Worm (Caenorhabditis elegans): ENCODE data around the gene pnk-4.

pnk-4 gene

ce11 chrX:5100738-5101379 is 13.2 kb downstream of the pnk-4 start, which contains the start of gene vit-2 (continued):
- TF ChIP-seq F10B5.3 (tag; optimal IDR thresholded peaks at IDR 0.05) (no peak), hmg-1.1 (GFP tag; IDR thresholded peaks at IDR 0.05) (no peak), nhr-111 (GFP tag; optimal IDR thresholded peaks at IDR 0.05) (no peak), ama-1 (optimal IDR thresholded peaks at IDR 0.05) (no peak), egl-27 (tag; optimal IDR thresholded peaks at IDR 0.05) (no peak), spr-3 (GFP tag; optimal IDR thresholded peaks at IDR 0.05) (no peak), snpc-4 (tag; optimal IDR thresholded peaks at IDR 0.05) (no peak), mdl-1 (tag; optimal IDR thresholded peaks at IDR 0.05) (no peak), attf-4 (tag; optimal IDR thresholded peaks at IDR 0.05) (no peak), zag-1 (tag; optimal IDR thresholded peaks at IDR 0.05) (no peak), daf-19 (GFP tag; conservative IDR thresholded peaks at IDR 0.05) (no peak), dve-1 (tag; optimal IDR thresholded peaks at IDR 0.05; ENCODE audit: insufficient read depth) (peak; percentile 66), nhr-102 (tag; optimal IDR thresholded peaks at IDR 0.05) (no peak), unc-39 (tag; optimal IDR thresholded peaks at IDR 0.05) (no peak), Y48G9A.11 (GFP tag; IDR thresholded peaks at IDR 0.05) (no peak), R02D3.7 (tag; optimal IDR thresholded peaks at IDR 0.05) (no peak), zfp-2 (tag; optimal IDR thresholded peaks at IDR 0.05) (no peak), jun-1 (tag; optimal IDR thresholded peaks at IDR 0.05) (no peak), lin-29 (GFP tag; IDR thresholded peaks at IDR 0.05) (no peak), ztf-11 (tag; optimal IDR thresholded peaks at IDR 0.05) (no peak), snpc-1.2 (GFP tag; IDR thresholded peaks at IDR 0.05) (peak; percentile 38; the same call in 1 of the 2 replicates), aha-1 (tag) (no peak), pqm-1 (tag; optimal IDR thresholded peaks at IDR 0.05) (no peak), ceh-62 (tag; optimal IDR thresholded peaks at IDR 0.05) (no peak), lim-7 (GFP tag; IDR thresholded peaks at IDR 0.05) (no peak), ctbp-1 (GFP tag; IDR thresholded peaks at IDR 0.05) (no peak), lin-1 (GFP tag; IDR thresholded peaks at IDR 0.05) (no peak), madf-9 (GFP tag; conservative IDR thresholded peaks at IDR 0.05) (peak; percentile 26; the same call in 1 of the 2 replicates), duxl-1 (tag; optimal IDR thresholded peaks at IDR 0.05; ENCODE audit: poor library complexity) (no peak), daf-8 (GFP tag; IDR thresholded peaks at IDR 0.05) (no peak), dmd-8 (GFP tag; IDR thresholded peaks at IDR 0.05) (no peak), ZK546.5 (tag; optimal IDR thresholded peaks at IDR 0.05) (no peak), nhr-77 (tag; optimal IDR thresholded peaks at IDR 0.05) (no peak), nhr-25 (tag; optimal IDR thresholded peaks at IDR 0.05; ENCODE audit: borderline replicate concordance, insufficient read depth) (no peak), T26A8.4 (GFP tag; IDR thresholded peaks at IDR 0.05) (no peak), ceh-20 (GFP tag; IDR thresholded peaks at IDR 0.05) (no peak; the same call in 1 of the 2 replicates), unc-130 (GFP tag; optimal IDR thresholded peaks at IDR 0.05) (no peak), mxl-2 (GFP tag; conservative IDR thresholded peaks at IDR 0.05) (peak; percentile 63; the same call in 1 of the 2 replicates), zfp-3 (GFP tag; conservative IDR thresholded peaks at IDR 0.05) (0 out of 2 replicates have a peak, but pooled peaks have one; percentile 45), hlh-11 (tag; optimal IDR thresholded peaks at IDR 0.05) (peak; percentile 36), dmd-6 (GFP tag; IDR thresholded peaks at IDR 0.05) (peak; percentile 88), hlh-30 (tag; optimal IDR thresholded peaks at IDR 0.05; ENCODE audit: insufficient read depth) (no peak), vab-7 (GFP tag; IDR thresholded peaks at IDR 0.05) (no peak), lsy-2 (tag; optimal IDR thresholded peaks at IDR 0.05) (no peak), mep-1 (tag; optimal IDR thresholded peaks at IDR 0.05) (no peak), skn-1 (tag; optimal IDR thresholded peaks at IDR 0.05) (no peak), tag-97 (GFP tag; IDR thresholded peaks at IDR 0.05) (no peak), mes-2 (tag; optimal IDR thresholded peaks at IDR 0.05; ENCODE audit: poor library complexity, severe bottlenecking) (no peak), lin-39 (tag; optimal IDR thresholded peaks at IDR 0.05) (no peak), nhr-11 (tag; optimal IDR thresholded peaks at IDR 0.05) (no peak), sdz-12 (GFP tag; optimal IDR thresholded peaks at IDR 0.05) (no peak)
